Worm (Caenorhabditis elegans) whole organism, early embryonic: ENCODE measurements around the gene subs-4.

Experiments
- B0310.2 ChIP-seq: sonication (generic microtip); optimal IDR thresholded peaks from 2 replicates; lab custom pipeline; 2016; ENCODE audit warnings: mild to moderate bottlenecking, missing genetic modification characterization, missing compliant biosample characterization
- F13C5.2 ChIP-seq: sonication (generic microtip); optimal IDR thresholded peaks from 2 replicates; lab custom pipeline; 2017; ENCODE audit warnings: mild to moderate bottlenecking, missing genetic modification characterization, inconsistent platforms, missing compliant biosample characterization
- aly-1 ChIP-seq: sonication (generic microtip); optimal IDR thresholded peaks from 2 replicates; lab custom pipeline; 2016; ENCODE audit warnings: missing genetic modification characterization, missing compliant biosample characterization
- ama-1 ChIP-seq: fragments of 150-350 bp; optimal IDR thresholded peaks from 2 replicates; lab custom pipeline; 2014
- ets-7 ChIP-seq: sonication (generic microtip); optimal IDR thresholded peaks from 2 replicates; lab custom pipeline; 2016; ENCODE audit warnings: missing genotype, missing genetic modification characterization, missing compliant biosample characterization
- flt-1 ChIP-seq: fragments of 200-800 bp; sonication (Bioruptor generic); IDR thresholded peaks from 2 replicates; pipeline ENCODE4 v1.3.6; 2022; ENCODE audit warnings: missing genetic modification characterization, missing compliant biosample characterization
- hmbx-1 ChIP-seq: sonication (generic microtip); optimal IDR thresholded peaks from 2 replicates; lab custom pipeline; 2016; ENCODE audit warnings: mild to moderate bottlenecking, missing genetic modification characterization, missing compliant biosample characterization
- hmg-4 ChIP-seq: fragments of 200-800 bp; sonication (Bioruptor generic); optimal IDR thresholded peaks from 2 replicates; lab custom pipeline; 2018; ENCODE audit warnings: mild to moderate bottlenecking, missing genetic modification characterization, missing compliant biosample characterization
- pes-1 ChIP-seq: fragments of 200-800 bp; sonication (Bioruptor generic); IDR thresholded peaks from 2 replicates; pipeline ENCODE4 v1.3.6; 2022; ENCODE audit warnings: missing genetic modification reagents, missing genetic modification characterization, missing compliant biosample characterization
- scrt-1 ChIP-seq: fragments of 200-800 bp; sonication (Bioruptor generic); IDR thresholded peaks from 2 replicates; pipeline ENCODE4 v1.3.6; 2022; ENCODE audit warnings: missing genetic modification characterization, missing compliant biosample characterization
- tbx-11 ChIP-seq: fragments of 200-800 bp; sonication (Bioruptor generic); IDR thresholded peaks from 2 replicates; pipeline ENCODE4 v1.3.6; 2022; ENCODE audit warnings: missing genetic modification characterization, missing compliant biosample characterization
- tbx-37 ChIP-seq: fragments of 200-800 bp; sonication (Bioruptor generic); conservative IDR thresholded peaks from 2 replicates; pipeline ENCODE4 v1.3.6; 2022; ENCODE audit warnings: missing genetic modification reagents, missing genetic modification characterization, missing compliant biosample characterization

ce11 chrIII:11405049-11405448 lies 23.0 kb downstream of the subs-4 start, which contains the start of gene Y47D3B.4:
- TF ChIP-seq ama-1 (lab: Kevin White, UChicago), result no peak
- TF ChIP-seq F13C5.2, result no peak
- TF ChIP-seq hmbx-1, result no peak
- TF ChIP-seq scrt-1 (GFP tag; lab: Robert Waterston, UW), result no peak
- no peak for TF ChIP-seq ets-7
- TF ChIP-seq flt-1 (GFP tag; lab: Robert Waterston, UW), result no peak
- no peak for TF ChIP-seq tbx-11 (GFP tag; lab: Robert Waterston, UW)
- TF ChIP-seq B0310.2 (tag; lab: Kevin White, UChicago), result no peak
- TF ChIP-seq pes-1, result no peak
- TF ChIP-seq aly-1 (tag; lab: Kevin White, UChicago), result no peak
- TF ChIP-seq tbx-37 (GFP tag; lab: Robert Waterston, UW), result no peak
- TF ChIP-seq hmg-4 (GFP tag; lab: Kevin White, UChicago), result no peak
